Fruit fly (Drosophila melanogaster) whole organism, embryonic: ENCODE results near the gene CG4009.
A peak's percentile ranks its signal among the peaks of the same experiment; 100 is the strongest.

Source experiments
- Antp ChIP-seq: fragments of 200-800 bp; sonication (Bioruptor generic); optimal IDR thresholded peaks from 3 replicates; lab custom pipeline; 2016; ENCODE audit warnings: missing biosample characterization, missing genetic modification characterization
- Asciz ChIP-seq: fragments of 200-800 bp; sonication (Bioruptor generic); optimal IDR thresholded peaks from 2 replicates; lab custom pipeline; 2017; ENCODE audit warnings: missing biosample characterization, mild to moderate bottlenecking, missing genetic modification characterization, missing genetic modification reagents
- CG10267 ChIP-seq: fragments of 200-800 bp; sonication (Bioruptor generic); optimal IDR thresholded peaks from 2 replicates; lab custom pipeline; 2018; ENCODE audit warnings: missing biosample characterization, mild to moderate bottlenecking, missing genetic modification characterization, moderate library complexity
- CG12104 ChIP-seq: fragments of 200-800 bp; sonication (Bioruptor generic); optimal IDR thresholded peaks from 3 replicates; lab custom pipeline; 2016; ENCODE audit warnings: missing biosample characterization, missing genetic modification characterization
- CG12744 ChIP-seq: fragments of 200-800 bp; sonication (Bioruptor generic); optimal IDR thresholded peaks from 2 replicates; lab custom pipeline; 2016; ENCODE audit warnings: missing biosample characterization, missing genetic modification characterization
- CG15514 ChIP-seq: fragments of 200-800 bp; sonication (Bioruptor generic); optimal IDR thresholded peaks from 3 replicates; lab custom pipeline; 2017; ENCODE audit warnings: missing biosample characterization, missing genetic modification characterization, mild to moderate bottlenecking, moderate library complexity, missing genetic modification reagents
- CG2678 ChIP-seq: fragments of 200-800 bp; sonication (Bioruptor generic); optimal IDR thresholded peaks from 3 replicates; lab custom pipeline; 2019; ENCODE audit warnings: missing biosample characterization, mild to moderate bottlenecking, missing genetic modification characterization, moderate library complexity
- CG4617 ChIP-seq: fragments of 200-800 bp; sonication (Bioruptor generic); optimal IDR thresholded peaks from 3 replicates; lab custom pipeline; 2016; ENCODE audit warnings: missing biosample characterization, missing genetic modification characterization, borderline replicate concordance
- CG4707 ChIP-seq: fragments of 200-800 bp; sonication (Bioruptor generic); optimal IDR thresholded peaks from 2 replicates; lab custom pipeline; 2018; ENCODE audit warnings: missing biosample characterization, mild to moderate bottlenecking, missing genetic modification characterization, moderate library complexity
- CG6272 ChIP-seq: fragments of 200-800 bp; sonication (Bioruptor generic); IDR thresholded peaks from 2 replicates; pipeline ENCODE4 v1.3.6; 2022; ENCODE audit warnings: missing biosample characterization, missing genetic modification characterization
- CG7372 ChIP-seq: fragments of 200-800 bp; sonication (Bioruptor generic); IDR thresholded peaks from 2 replicates; pipeline ENCODE4 v1.3.6; 2022; ENCODE audit warnings: missing biosample characterization, missing genetic modification characterization
- CG8290 ChIP-seq, 3 experiments: fragments of 200-800 bp; sonication (Bioruptor generic); optimal IDR thresholded peaks; 2 replicates each; lab custom pipeline; 2016 to 2019; ENCODE audit warnings: missing biosample characterization in 3 of 3, missing genetic modification characterization in 3 of 3, mild to moderate bottlenecking in 2 of 3, moderate library complexity in 1 of 3
- CG8478 ChIP-seq: fragments of >200 bp; optimal IDR thresholded peaks from 2 replicates; lab custom pipeline; 2018
- CG9797 ChIP-seq: fragments of 200-800 bp; sonication (Bioruptor generic); optimal IDR thresholded peaks from 3 replicates; lab custom pipeline; 2018; ENCODE audit warnings: missing biosample characterization, mild to moderate bottlenecking, missing genetic modification characterization
- CG9932 ChIP-seq: fragments of 200-800 bp; sonication (Bioruptor generic); IDR thresholded peaks from 2 replicates; pipeline ENCODE4 v1.3.6; 2022; ENCODE audit warnings: missing biosample characterization, missing genetic modification characterization
- CkIIα-i1 ChIP-seq: fragments of 200-800 bp; sonication (Bioruptor generic); IDR thresholded peaks from 2 replicates; pipeline ENCODE4 v1.3.6; 2022; ENCODE audit warnings: missing biosample characterization, missing genetic modification characterization
- Dad ChIP-seq: fragments of 200-800 bp; sonication (Bioruptor generic); optimal IDR thresholded peaks from 3 replicates; lab custom pipeline; 2016; ENCODE audit warnings: missing biosample characterization, missing genetic modification characterization
- ERR ChIP-seq: fragments of 200-800 bp; sonication (Bioruptor generic); optimal IDR thresholded peaks from 2 replicates; lab custom pipeline; 2016; ENCODE audit warnings: missing biosample characterization, missing genetic modification characterization
- Eip74EF ChIP-seq, 2 experiments: fragments of 200-800 bp in 1 of 2; fragments of >200 bp in 1 of 2; sonication (Bioruptor generic) in 1 of 2; optimal IDR thresholded peaks; 2 replicates each; lab custom pipeline; 2017 to 2019; ENCODE audit warnings: missing biosample characterization in 2 of 2, missing genetic modification characterization in 2 of 2, mild to moderate bottlenecking in 1 of 2, moderate library complexity in 1 of 2
- Hmr ChIP-seq: fragments of 200-800 bp; sonication (Bioruptor generic); optimal IDR thresholded peaks from 3 replicates; lab custom pipeline; 2017; ENCODE audit warnings: mild to moderate bottlenecking, missing biosample characterization, missing genetic modification reagents, missing genetic modification characterization
- MESR4 ChIP-seq: fragments of 200-800 bp; sonication (Bioruptor generic); optimal IDR thresholded peaks from 2 replicates; lab custom pipeline; 2018; ENCODE audit warnings: missing biosample characterization, mild to moderate bottlenecking, missing genetic modification characterization, moderate library complexity
- Max ChIP-seq: fragments of 200-800 bp; sonication (Bioruptor generic); optimal IDR thresholded peaks from 2 replicates; lab custom pipeline; 2016; ENCODE audit warnings: missing biosample characterization, mild to moderate bottlenecking, missing genetic modification characterization
- Myb ChIP-seq: fragments of 200-800 bp; sonication (Bioruptor generic); optimal IDR thresholded peaks from 2 replicates; lab custom pipeline; 2016; ENCODE audit warnings: missing biosample characterization, missing genetic modification characterization
- Nf-YB ChIP-seq: fragments of 200-800 bp; sonication (Bioruptor generic); optimal IDR thresholded peaks from 3 replicates; lab custom pipeline; 2019; ENCODE audit warnings: missing biosample characterization, mild to moderate bottlenecking, missing genetic modification characterization, moderate library complexity
- Trl ChIP-seq, 3 experiments: fragments of >200 bp in 2 of 3; fragments of 200-800 bp in 1 of 3; sonication (Bioruptor generic) in 1 of 3; optimal IDR thresholded peaks; 2 replicates in 1 of 3; 3 replicates in 2 of 3; lab custom pipeline; 2016 to 2017; ENCODE audit warnings: missing biosample characterization in 1 of 3, missing genetic modification characterization in 1 of 3
- Usf ChIP-seq: fragments of 200-800 bp; sonication (Bioruptor generic); optimal IDR thresholded peaks from 2 replicates; lab custom pipeline; 2017; ENCODE audit warnings: missing genotype, missing biosample characterization, missing genetic modification characterization
- cas ChIP-seq: fragments of 200-800 bp; sonication (Bioruptor generic); IDR thresholded peaks from 2 replicates; pipeline ENCODE4 v1.3.6; 2022; ENCODE audit warnings: missing biosample characterization, missing genetic modification characterization
- cwo ChIP-seq: fragments of 200-800 bp; sonication (Bioruptor generic); optimal IDR thresholded peaks from 3 replicates; lab custom pipeline; 2017; ENCODE audit warnings: missing biosample characterization, missing genetic modification characterization, mild to moderate bottlenecking, moderate library complexity, missing genetic modification reagents
- dysf ChIP-seq: fragments of 200-800 bp; sonication (Bioruptor generic); IDR thresholded peaks from 3 replicates; pipeline ENCODE4 v1.3.6; 2022; ENCODE audit warnings: missing biosample characterization, missing genetic modification characterization
- gfzf ChIP-seq: fragments of 200-800 bp; sonication (Bioruptor generic); optimal IDR thresholded peaks from 2 replicates; lab custom pipeline; 2016; ENCODE audit warnings: missing biosample characterization, mild to moderate bottlenecking, missing genetic modification characterization, moderate library complexity
- hkb ChIP-seq, 2 experiments: fragments of 200-800 bp in 1 of 2; fragments of >200 bp in 1 of 2; sonication (Bioruptor generic) in 1 of 2; IDR thresholded peaks in 1 of 2; optimal IDR thresholded peaks in 1 of 2; 2 replicates each; pipeline versions ENCODE4 v1.3.6 to Lab custom; 2017 to 2022; ENCODE audit warnings: missing biosample characterization in 1 of 2, missing genetic modification characterization in 1 of 2
- lab ChIP-seq: fragments of 200-800 bp; sonication (Bioruptor generic); optimal IDR thresholded peaks from 3 replicates; lab custom pipeline; 2017; ENCODE audit warnings: missing biosample characterization, missing genetic modification characterization, mild to moderate bottlenecking, moderate library complexity, missing genetic modification reagents
- lov ChIP-seq, 2 experiments: fragments of 200-800 bp in 1 of 2; fragments of >200 bp in 1 of 2; sonication (Bioruptor generic) in 1 of 2; IDR thresholded peaks in 1 of 2; optimal IDR thresholded peaks in 1 of 2; 2 replicates in 1 of 2; 3 replicates in 1 of 2; pipeline versions ENCODE4 v1.3.6 to Lab custom; 2017 to 2022; ENCODE audit warnings: missing biosample characterization in 1 of 2, missing genetic modification characterization in 1 of 2
- nmo ChIP-seq: fragments of 200-800 bp; sonication (Bioruptor generic); optimal IDR thresholded peaks from 2 replicates; lab custom pipeline; 2018; ENCODE audit warnings: missing biosample characterization, mild to moderate bottlenecking, missing genetic modification characterization, moderate library complexity
- p53 ChIP-seq: fragments of 200-800 bp; sonication (Bioruptor generic); optimal IDR thresholded peaks from 2 replicates; lab custom pipeline; 2016; ENCODE audit warnings: missing biosample characterization, missing genetic modification characterization
- pb ChIP-seq: fragments of 200-800 bp; sonication (Bioruptor generic); optimal IDR thresholded peaks from 3 replicates; lab custom pipeline; 2016; ENCODE audit warnings: missing biosample characterization, missing genetic modification characterization
- ro ChIP-seq: fragments of 200-800 bp; sonication (Bioruptor generic); IDR thresholded peaks from 2 replicates; pipeline ENCODE4 v1.3.6; 2022; ENCODE audit warnings: missing biosample characterization, missing genetic modification characterization
- sc ChIP-seq, 3 experiments: fragments of >200 bp in 2 of 3; fragments of 200-800 bp in 1 of 3; sonication (Bioruptor generic) in 1 of 3; optimal IDR thresholded peaks; 2 replicates in 2 of 3; 3 replicates in 1 of 3; lab custom pipeline; 2017; ENCODE audit warnings: mild to moderate bottlenecking in 1 of 3, missing biosample characterization in 1 of 3, missing genetic modification characterization in 1 of 3, missing genetic modification reagents in 1 of 3
- sd ChIP-seq: fragments of 200-800 bp; sonication (Bioruptor generic); optimal IDR thresholded peaks from 3 replicates; lab custom pipeline; 2018; ENCODE audit warnings: missing biosample characterization, mild to moderate bottlenecking, missing genetic modification characterization, moderate library complexity
- sens ChIP-seq: fragments of 200-800 bp; sonication (Bioruptor generic); peaks from one replicate; lab custom pipeline; 2016; ENCODE audit warnings: missing biosample characterization, missing genetic modification characterization
- sug ChIP-seq: fragments of 200-800 bp; optimal IDR thresholded peaks from 2 replicates; lab custom pipeline; 2019; ENCODE audit warnings: missing biosample characterization, mild to moderate bottlenecking, missing genetic modification characterization, moderate library complexity
- tgo ChIP-seq: fragments of 200-800 bp; sonication (Bioruptor generic); IDR thresholded peaks from 3 replicates; pipeline ENCODE4 v1.3.6; 2022; ENCODE audit warnings: missing biosample characterization, missing genetic modification characterization
- tna ChIP-seq: fragments of 200-800 bp; sonication (Bioruptor generic); IDR thresholded peaks from 2 replicates; pipeline ENCODE4 v1.3.6; 2022; ENCODE audit warnings: missing biosample characterization, missing genetic modification characterization; ENCODE audit not compliant: partially characterized antibody
- unc-4 ChIP-seq: fragments of 200-800 bp; sonication (Bioruptor generic); IDR thresholded peaks from 2 replicates; pipeline ENCODE4 v1.3.6; 2022; ENCODE audit warnings: missing biosample characterization, missing genetic modification characterization; ENCODE audit not compliant: partially characterized antibody
- zf30C ChIP-seq: fragments of 200-800 bp; sonication (Bioruptor generic); optimal IDR thresholded peaks from 3 replicates; lab custom pipeline; 2018; ENCODE audit warnings: missing biosample characterization, mild to moderate bottlenecking, missing genetic modification characterization

The CG4009 gene

DNA sequence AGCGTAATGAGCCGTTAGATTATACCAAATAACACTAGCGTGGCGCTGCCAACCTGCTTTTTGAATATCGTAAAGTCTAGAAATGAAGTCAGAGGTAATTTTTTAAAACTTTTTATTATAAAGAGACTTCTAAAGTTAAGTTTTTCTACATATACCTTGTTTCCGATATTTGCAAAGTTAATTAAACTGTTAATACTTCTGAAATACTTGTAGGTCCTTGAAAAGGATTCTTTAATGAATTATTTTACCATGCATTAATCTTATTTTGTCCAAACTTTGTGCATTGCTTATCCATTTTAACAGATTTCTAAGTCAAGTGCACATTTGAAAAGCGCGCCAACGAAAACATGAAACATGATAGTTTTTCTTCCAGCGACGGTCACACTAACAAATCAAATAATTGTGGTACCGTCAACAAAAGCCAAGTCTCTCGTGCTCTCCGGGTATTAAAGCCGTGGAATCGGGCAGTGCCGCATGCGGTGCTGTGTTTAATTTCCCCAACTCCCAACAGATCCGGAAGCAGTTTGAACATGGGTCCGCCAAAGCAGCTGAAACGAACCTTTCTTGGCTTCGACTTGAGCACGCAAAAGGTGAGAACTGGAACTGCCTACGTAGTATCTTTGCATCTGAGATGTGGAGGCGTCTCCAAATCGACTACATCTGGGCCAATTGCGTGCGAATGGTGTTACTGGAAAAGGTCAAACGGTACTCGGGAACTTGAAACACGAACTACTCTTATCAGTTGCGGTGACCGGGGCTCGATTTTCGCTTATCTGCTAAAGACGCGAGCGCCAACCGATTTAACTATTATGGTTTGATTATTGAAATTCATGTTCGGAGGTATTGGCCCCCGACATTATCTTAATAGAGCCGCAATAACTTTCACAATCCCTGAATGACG, 39.5 kb downstream of the CG4009 start, which contains the start of the genes EMC2A and CG3534 (continued):
- TF ChIP-seq tgo (GFP tag; lab: Robert Waterston, UW) (peak; percentile 26; the same call in 1 of the 3 replicates), nmo (GFP tag; lab: Kevin White, UChicago) (no peak), CG7372 (0 out of 2 replicates have a peak, but pooled peaks have one; percentile 17), sens (GFP tag; lab: Kevin White, UChicago) (peak; percentile 86), CG10267 (peak; percentile 43), Max (GFP tag; lab: Kevin White, UChicago) (peak; percentile 21), pb (GFP tag; lab: Kevin White, UChicago) (no peak), sd (tag; lab: Kevin White, UChicago) (no peak), ro (no peak), CG12744 (no peak), Asciz (peak; percentile 3), tna (GFP tag; lab: Robert Waterston, UW) (0 out of 2 replicates have a peak, but pooled peaks have one; percentile 29), CG4617 (GFP tag; lab: Kevin White, UChicago) (peak; percentile 15), p53 (GFP tag; lab: Kevin White, UChicago) (peak; percentile 10), sc (optimal IDR thresholded peaks at IDR 0.05; lab: Kevin White, UChicago) (no peak), sc (GFP tag; optimal IDR thresholded peaks at IDR 0.05; lab: Kevin White, UChicago) (no peak), Hmr (GFP tag; lab: Kevin White, UChicago) (peak; percentile 22), ERR (peak; percentile 17), Trl (optimal IDR thresholded peaks at IDR 0.05; lab: Kevin White, UChicago) (peak in 1 of 2 experiments; percentile 8), Trl (GFP tag; optimal IDR thresholded peaks at IDR 0.05; lab: Kevin White, UChicago) (no peak), CG9797 (peak; percentile 69), Usf (GFP tag; lab: Kevin White, UChicago) (no peak), CG8290 (GFP tag; optimal IDR thresholded peaks at IDR 0.05; lab: Kevin White, UChicago) (peak; percentile 48), CG8290 (tag; optimal IDR thresholded peaks at IDR 0.05; lab: Kevin White, UChicago) (no peak), lab (peak; percentile 11), gfzf (GFP tag; lab: Kevin White, UChicago) (peak; percentile 80), Eip74EF (GFP tag; optimal IDR thresholded peaks at IDR 0.05; lab: Kevin White, UChicago) (peak in 1 of 2 experiments; percentile 56), CG2678 (tag; lab: Kevin White, UChicago) (peak; percentile 53), Myb (GFP tag; lab: Kevin White, UChicago) (peak; percentile 37), cwo (GFP tag; lab: Kevin White, UChicago) (no peak), sug (tag; lab: Kevin White, UChicago) (peak; percentile 20), CG12104 (GFP tag; lab: Kevin White, UChicago) (peak; percentile 2), Nf-YB (GFP tag; lab: Kevin White, UChicago) (no peak), unc-4 (GFP tag; lab: Robert Waterston, UW) (0 out of 2 replicates have a peak, but pooled peaks have one; percentile 14), cas (GFP tag; lab: Robert Waterston, UW) (no peak), zf30C (GFP tag; lab: Kevin White, UChicago) (no peak), CG15514 (GFP tag; lab: Kevin White, UChicago) (peak; percentile 57), MESR4 (GFP tag; lab: Kevin White, UChicago) (peak; percentile 17), CG8478 (lab: Kevin White, UChicago) (no peak), CG4707 (GFP tag; lab: Kevin White, UChicago) (no peak), lov (optimal IDR thresholded peaks at IDR 0.05; lab: Kevin White, UChicago) (no peak), lov (GFP tag; IDR thresholded peaks at IDR 0.05; lab: Robert Waterston, UW) (no peak), CkIIα-i1 (no peak), Antp (peak; percentile 33), CG6272 (GFP tag; lab: Robert Waterston, UW) (no peak), CG9932 (GFP tag; lab: Robert Waterston, UW) (no peak), dysf (GFP tag; lab: Robert Waterston, UW) (no peak), hkb (optimal IDR thresholded peaks at IDR 0.05; lab: Kevin White, UChicago) (no peak), hkb (GFP tag; IDR thresholded peaks at IDR 0.05; lab: Robert Waterston, UW) (peak; percentile 4), Dad (no peak)
